Worm (Caenorhabditis elegans): ENCODE data around the gene sea-1.

Gene sea-1

ce11 chrII:3626872-3627271 is 46.5 kb downstream of the sea-1 start, which contains the start of gene M151.3:
TSS of gene M151.3 (plus strand) at chrII:3627172.
- no peak for TF ChIP-seq nhr-76 (tag; optimal IDR thresholded peaks at IDR 0.05)
- TF ChIP-seq dve-1 (tag; optimal IDR thresholded peaks at IDR 0.05; ENCODE audit: insufficient read depth), result no peak
- peak in 1 of 2 experiments; percentile 3 for TF ChIP-seq unc-62 (GFP tag; optimal IDR thresholded peaks at IDR 0.05 in 1 of 2)
- TF ChIP-seq unc-62 (tag; optimal IDR thresholded peaks at IDR 0.05), result no peak
- no peak for TF ChIP-seq R02D3.7 (tag; optimal IDR thresholded peaks at IDR 0.05)

DNA sequence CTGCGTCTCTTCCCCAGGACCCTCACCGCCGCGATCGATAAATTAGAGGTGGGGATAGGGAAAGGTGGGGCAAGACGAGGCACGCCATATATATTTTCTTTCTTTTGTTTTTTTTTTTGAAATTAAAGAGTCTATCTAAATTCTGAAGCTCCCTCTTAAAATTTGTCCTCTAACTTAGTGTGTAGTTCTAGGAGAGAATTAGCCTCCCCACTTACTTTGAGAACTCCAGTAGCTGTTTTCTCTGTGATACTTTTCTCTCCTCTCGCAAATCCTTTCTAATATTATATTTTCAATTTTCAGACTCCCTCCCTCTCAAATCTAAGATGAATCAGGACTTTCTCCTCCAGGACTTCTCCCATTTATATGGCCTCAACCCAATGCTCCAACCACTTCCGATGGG is 51.4 kb downstream of the sea-1 start, which contains the start of gene M151.7:
Gene M151.7 (plus strand): TSS at position 301 of the 400 bp plus-strand sequence.
- TF ChIP-seq php-3 (GFP tag; IDR thresholded peaks at IDR 0.05) (no peak), daf-12 (tag; optimal IDR thresholded peaks at IDR 0.05) (no peak), tag-97 (GFP tag; IDR thresholded peaks at IDR 0.05) (no peak), ceh-44 (GFP tag; IDR thresholded peaks at IDR 0.05) (no peak)

Measured in whole organism, L4 larva.